Fruit fly (Drosophila melanogaster) whole organism: Measurements from ENCODE around the gene Abca3.

Experiments used
- CG8478 ChIP-seq: fragments of >200 bp; optimal IDR thresholded peaks from 2 replicates; lab custom pipeline; 2018; ENCODE audit warnings: inconsistent platforms
- Dll ChIP-seq: fragments of >200 bp; optimal IDR thresholded peaks from 2 replicates; lab custom pipeline; 2017
- EcR ChIP-seq, 2 experiments: fragments of >200 bp; optimal IDR thresholded peaks; 2 replicates each; lab custom pipeline; 2017; ENCODE audit warnings: missing biosample characterization in 2 of 2, missing genetic modification characterization in 2 of 2, missing genetic modification reagents in 2 of 2
- pan ChIP-seq: fragments of >200 bp; optimal IDR thresholded peaks from 2 replicates; lab custom pipeline; 2017
- psq ChIP-seq: fragments of >200 bp; optimal IDR thresholded peaks from 2 replicates; lab custom pipeline; 2017
- usp ChIP-seq: fragments of >200 bp; optimal IDR thresholded peaks from 2 replicates; lab custom pipeline; 2017; ENCODE audit warnings: missing biosample characterization, missing genetic modification characterization, mixed read lengths

Abca3 gene

DNA sequence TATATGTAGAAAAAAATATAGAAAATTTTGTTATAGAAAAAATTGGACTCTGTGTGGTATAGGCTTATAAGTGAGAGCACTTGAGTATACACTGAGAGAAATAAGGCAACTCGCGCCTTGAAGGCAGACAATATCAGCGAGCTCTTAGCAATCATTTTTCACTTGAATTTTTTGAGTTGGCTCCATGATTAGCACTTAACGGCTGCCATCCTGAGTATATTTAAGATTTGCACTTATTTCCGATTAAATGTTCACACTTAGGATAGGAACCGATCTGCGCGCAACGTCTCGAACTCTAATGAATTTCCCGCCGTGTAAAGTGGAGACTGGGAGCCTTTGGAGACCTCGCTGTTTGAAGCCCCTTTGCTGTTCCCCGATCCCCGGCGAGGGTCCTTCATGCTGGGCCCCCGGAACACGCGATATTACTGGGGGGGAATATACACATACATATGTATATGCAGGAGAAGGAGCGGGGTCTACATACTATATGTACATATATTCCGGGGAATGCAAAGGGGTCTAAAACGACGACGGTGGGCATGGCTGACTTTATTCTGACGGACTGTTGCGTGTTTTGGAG lies 27.1 kb downstream of the Abca3 start:
- TF ChIP-seq pan (lab: Kevin White, UChicago) (no peak), EcR (GFP tag; optimal IDR thresholded peaks at IDR 0.05; lab: Kevin White, UChicago) (no peak), Dll (lab: Kevin White, UChicago) (no peak), psq (lab: Kevin White, UChicago) (no peak), CG8478 (lab: Kevin White, UChicago) (no peak), usp (no peak)

DNA sequence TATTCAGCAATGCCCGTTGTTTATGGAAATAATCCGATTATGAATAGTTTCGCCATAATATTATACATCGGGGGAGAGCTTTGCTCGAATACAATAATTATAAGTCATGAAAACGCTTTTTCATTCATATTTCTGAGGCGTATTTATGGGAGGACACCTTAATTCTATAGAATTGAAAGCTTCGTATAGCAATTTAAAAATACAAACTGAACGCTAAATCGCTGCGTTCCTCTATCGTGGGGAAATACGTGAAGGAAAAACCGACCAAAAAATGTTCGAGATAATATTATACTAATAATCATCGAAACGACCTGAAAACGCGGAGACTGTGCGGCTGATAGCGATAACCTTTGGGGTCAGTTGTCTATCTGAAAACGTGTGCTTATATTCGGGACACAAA lies 30.0 kb downstream of the Abca3 start:
- TF ChIP-seq usp (no peak), CG8478 (lab: Kevin White, UChicago) (no peak), pan (lab: Kevin White, UChicago) (no peak), EcR (GFP tag; optimal IDR thresholded peaks at IDR 0.05; lab: Kevin White, UChicago) (no peak), psq (lab: Kevin White, UChicago) (no peak), Dll (lab: Kevin White, UChicago) (no peak)

DNA sequence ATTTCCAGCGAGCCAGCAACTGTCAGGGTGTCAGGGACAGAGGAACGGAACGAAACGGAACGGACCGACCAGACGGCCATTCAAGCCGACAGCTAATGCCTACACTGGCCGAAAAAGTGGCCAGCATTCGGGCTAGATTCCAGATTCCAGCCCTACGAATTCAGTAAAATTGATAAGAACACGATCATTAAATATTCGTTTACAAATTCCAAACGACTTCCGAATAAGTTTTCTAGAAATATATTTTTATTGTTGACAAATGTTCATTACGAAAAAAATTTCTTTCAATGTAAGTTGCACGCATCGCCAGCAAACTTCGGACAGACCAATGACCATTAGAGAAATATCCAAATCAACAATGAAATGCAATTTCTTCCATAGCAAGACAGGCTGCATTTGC lies 41.1 kb downstream of the Abca3 start:
- TF ChIP-seq CG8478 (lab: Kevin White, UChicago) (no peak), pan (lab: Kevin White, UChicago) (no peak), Dll (lab: Kevin White, UChicago) (no peak), EcR (GFP tag; optimal IDR thresholded peaks at IDR 0.05; lab: Kevin White, UChicago) (no peak), usp (no peak), psq (lab: Kevin White, UChicago) (no peak)

DNA sequence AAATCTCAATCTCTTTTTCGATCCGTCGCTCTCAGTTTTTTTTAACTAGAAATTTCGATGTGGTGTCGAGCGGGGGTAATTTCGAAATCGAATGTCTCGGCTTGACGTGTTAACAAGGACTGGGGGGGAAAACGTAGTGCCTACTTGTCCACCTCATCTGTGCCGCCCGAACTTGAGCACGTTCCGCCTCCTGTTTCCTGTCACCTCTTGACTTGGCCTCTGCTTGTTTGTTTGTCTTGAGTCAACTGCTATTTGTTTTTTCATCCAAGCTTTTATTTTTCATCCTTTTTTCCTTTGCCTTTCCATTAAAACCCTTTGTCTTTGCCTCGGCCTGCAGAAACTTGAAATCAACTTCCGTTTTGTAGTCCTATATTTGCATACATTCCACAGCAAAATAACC lies 55.4 kb downstream of the Abca3 start, which contains the start of gene CG1722:
Gene CG1722 (minus strand): TSS at position 101 of the 400 bp plus-strand sequence.
- no peak for TF ChIP-seq EcR (GFP tag; optimal IDR thresholded peaks at IDR 0.05; lab: Kevin White, UChicago)
- TF ChIP-seq Dll (lab: Kevin White, UChicago), result no peak
- TF ChIP-seq usp, result no peak
- no peak for TF ChIP-seq psq (lab: Kevin White, UChicago)
- no peak for TF ChIP-seq pan (lab: Kevin White, UChicago)
- no peak for TF ChIP-seq CG8478 (lab: Kevin White, UChicago)
